Fruit fly (Drosophila melanogaster) S2 (cell line): ENCODE measurements around the gene Eip78C.

ENCODE experiments used
- CG8478 ChIP-seq: fragments of >200 bp; optimal IDR thresholded peaks from 2 replicates; lab custom pipeline; 2018
- CTCF ChIP-seq, 2 experiments: fragments of >200 bp; optimal IDR thresholded peaks; 2 replicates each; lab custom pipeline; 2018

dm6 chr3L:21266101-21266656 is 39.8 kb downstream of the Eip78C start:
- TF ChIP-seq CG8478 (lab: Kevin White, UChicago) (no peak), CTCF (optimal IDR thresholded peaks at IDR 0.05; lab: Kevin White, UChicago) (no peak)
